Fruit fly (Drosophila melanogaster): ENCODE measurements around the gene TkR99D.

Gene TkR99D

dm6 chr3R:29995035-29995434, 25.8 kb upstream of the TkR99D start, which contains the start of the genes CG7903 and Sas-6 (continued):
- no peak for TF ChIP-seq CG9817 (tag; optimal IDR thresholded peaks at IDR 0.05)
- no peak for TF ChIP-seq Sox102F (GFP tag; optimal IDR thresholded peaks at IDR 0.05)
- TF ChIP-seq YL-1 (GFP tag; optimal IDR thresholded peaks at IDR 0.05), result peak; percentile 42
- no peak for TF ChIP-seq CkIIα-i1 (GFP tag; IDR thresholded peaks at IDR 0.05)
- TF ChIP-seq nau (GFP tag; optimal IDR thresholded peaks at IDR 0.05), result no peak
- TF ChIP-seq nmo (GFP tag; optimal IDR thresholded peaks at IDR 0.05), result peak; percentile 20
- no peak for TF ChIP-seq CG8765 (GFP tag; IDR thresholded peaks at IDR 0.05)
- no peak for TF ChIP-seq zen (tag; optimal IDR thresholded peaks at IDR 0.05)
- no peak for TF ChIP-seq Hr51 (GFP tag; optimal IDR thresholded peaks at IDR 0.05)
- TF ChIP-seq CG11085 (GFP tag; IDR thresholded peaks at IDR 0.05), result no peak
- no peak for TF ChIP-seq Dfd (GFP tag; optimal IDR thresholded peaks at IDR 0.05)
- TF ChIP-seq chinmo (GFP tag; IDR thresholded peaks at IDR 0.05; ENCODE audit: partially characterized antibody), result peak; percentile 65; the same call in 1 of the 4 replicates
- no peak for TF ChIP-seq lilli (GFP tag; optimal IDR thresholded peaks at IDR 0.05)
- TF ChIP-seq ranshi (GFP tag; IDR thresholded peaks at IDR 0.05), result no peak
- TF ChIP-seq ato (GFP tag; IDR thresholded peaks at IDR 0.05; ENCODE audit: partially characterized antibody), result no peak
- no peak for TF ChIP-seq cad (GFP tag; optimal IDR thresholded peaks at IDR 0.05)
- no peak for TF ChIP-seq Awh (GFP tag; IDR thresholded peaks at IDR 0.05)
- TF ChIP-seq crol (GFP tag; IDR thresholded peaks at IDR 0.05), result no peak
- peak; percentile 33 for TF ChIP-seq HmgZ (tag; optimal IDR thresholded peaks at IDR 0.05)
- no peak for TF ChIP-seq lbe (GFP tag; optimal IDR thresholded peaks at IDR 0.05)
- no peak for TF ChIP-seq Hr78 (GFP tag; optimal IDR thresholded peaks at IDR 0.05)
- TF ChIP-seq h (optimal IDR thresholded peaks at IDR 0.05), result no peak
- peak; percentile 77 for TF ChIP-seq unc-4 (GFP tag; IDR thresholded peaks at IDR 0.05; ENCODE audit: partially characterized antibody)
- no peak for TF ChIP-seq Asciz (GFP tag; optimal IDR thresholded peaks at IDR 0.05)
- no peak for TF ChIP-seq usp (GFP tag; optimal IDR thresholded peaks at IDR 0.05)
- no peak for TF ChIP-seq Xbp1 (GFP tag; optimal IDR thresholded peaks at IDR 0.05)
- TF ChIP-seq lov (optimal IDR thresholded peaks at IDR 0.05), result no peak
- no peak for TF ChIP-seq lov (GFP tag; IDR thresholded peaks at IDR 0.05)
- TF ChIP-seq dysf (GFP tag; IDR thresholded peaks at IDR 0.05), result no peak
- peak; percentile 94 for TF ChIP-seq MBD-R2 (GFP tag; IDR thresholded peaks at IDR 0.05)
- no peak for TF ChIP-seq CG33213 (GFP tag; optimal IDR thresholded peaks at IDR 0.05)
- TF ChIP-seq B-H1 (GFP tag; IDR thresholded peaks at IDR 0.05), result no peak
- no peak for TF ChIP-seq CG10543 (GFP tag; optimal IDR thresholded peaks at IDR 0.05)
- no peak for TF ChIP-seq peb (GFP tag; IDR thresholded peaks at IDR 0.05)
- TF ChIP-seq zf30C (GFP tag; optimal IDR thresholded peaks at IDR 0.05), result no peak
- TF ChIP-seq CG10366 (GFP tag; IDR thresholded peaks at IDR 0.05), result no peak
- TF ChIP-seq CG8478 (optimal IDR thresholded peaks at IDR 0.05), result no peak
- no peak for TF ChIP-seq CG43689 (GFP tag; IDR thresholded peaks at IDR 0.05)
- TF ChIP-seq CG14050 (GFP tag; IDR thresholded peaks at IDR 0.05), result no peak
- no peak for TF ChIP-seq CG6175 (GFP tag; IDR thresholded peaks at IDR 0.05)
- no peak for TF ChIP-seq bcd (GFP tag; optimal IDR thresholded peaks at IDR 0.05)
- TF ChIP-seq slp2 (GFP tag; optimal IDR thresholded peaks at IDR 0.05), result no peak
- TF ChIP-seq croc (GFP tag; conservative IDR thresholded peaks at IDR 0.05), result no peak
- TF ChIP-seq pho (GFP tag; optimal IDR thresholded peaks at IDR 0.05), result no peak
- TF ChIP-seq CG16813 (GFP tag; IDR thresholded peaks at IDR 0.05; ENCODE audit: partially characterized antibody), result peak; percentile 69
- TF ChIP-seq CG4360 (GFP tag; IDR thresholded peaks at IDR 0.05), result no peak
- TF ChIP-seq CG7987 (GFP tag; optimal IDR thresholded peaks at IDR 0.05), result no peak
- no peak for TF ChIP-seq CG10565 (GFP tag; optimal IDR thresholded peaks at IDR 0.05)
- TF ChIP-seq tio (GFP tag; optimal IDR thresholded peaks at IDR 0.05), result no peak
- no peak for TF ChIP-seq slbo (GFP tag; IDR thresholded peaks at IDR 0.05)
- TF ChIP-seq CG10209 (GFP tag; optimal IDR thresholded peaks at IDR 0.05), result no peak
- no peak for TF ChIP-seq CG6813 (GFP tag; optimal IDR thresholded peaks at IDR 0.05)
- no peak for TF ChIP-seq ci (GFP tag; IDR thresholded peaks at IDR 0.05)
